Fruit fly (Drosophila melanogaster) S2 (cell line): ENCODE results near the gene enc.

Experiments
- CG8478 ChIP-seq: fragments of >200 bp; optimal IDR thresholded peaks from 2 replicates; lab custom pipeline; 2018
- CTCF ChIP-seq, 2 experiments: fragments of >200 bp; optimal IDR thresholded peaks; 2 replicates each; lab custom pipeline; 2018

- TF ChIP-seq CG8478 (lab: Kevin White, UChicago): no peak
- no peak for TF ChIP-seq CTCF (optimal IDR thresholded peaks at IDR 0.05; lab: Kevin White, UChicago)
These were observed 27.4 kb downstream of the enc start, which contains the start of gene Awh for dm6 chr3L:3845815-3846375.
